Worm (Caenorhabditis elegans): Measurements from ENCODE around the gene clec-265.

Gene clec-265

ce11 chrX:3035972-3036379 is 4.4 kb downstream of the clec-265 start:
- peak; percentile 83 for TF ChIP-seq Y67H2A.10 (GFP tag; conservative IDR thresholded peaks at IDR 0.05)
- peak; percentile 87 for TF ChIP-seq tbx-9 (tag; optimal IDR thresholded peaks at IDR 0.05; ENCODE audit: borderline replicate concordance)
- TF ChIP-seq T26A5.8 (tag; optimal IDR thresholded peaks at IDR 0.05) = peak; percentile 97
- TF ChIP-seq ztf-18 (tag; optimal IDR thresholded peaks at IDR 0.05) = peak; percentile 84
- TF ChIP-seq die-1 (tag; optimal IDR thresholded peaks at IDR 0.05) = peak; percentile 98
- TF ChIP-seq nfya-2 (GFP tag; IDR thresholded peaks at IDR 0.05) = 0 out of 2 replicates have a peak, but pooled peaks have one; percentile 65
- peak; percentile 82 for TF ChIP-seq nhr-179 (tag; optimal IDR thresholded peaks at IDR 0.05)
- TF ChIP-seq Y79H2A.3 (GFP tag; conservative IDR thresholded peaks at IDR 0.05) = peak; percentile 83
- peak; percentile 84 for TF ChIP-seq snpc-1.1 (tag; optimal IDR thresholded peaks at IDR 0.05; ENCODE audit: insufficient read depth)
- TF ChIP-seq madf-6 (GFP tag; IDR thresholded peaks at IDR 0.05) = peak; percentile 82
- TF ChIP-seq hsf-1 (GFP tag; IDR thresholded peaks at IDR 0.05) = peak; percentile 68
- TF ChIP-seq xnd-1 (tag; optimal IDR thresholded peaks at IDR 0.05) = no peak
- TF ChIP-seq dox-1 (GFP tag; IDR thresholded peaks at IDR 0.05) = peak; percentile 96
- TF ChIP-seq ceh-79 (tag; optimal IDR thresholded peaks at IDR 0.05) = peak; percentile 98
- TF ChIP-seq him-1 (tag; optimal IDR thresholded peaks at IDR 0.05) = peak; percentile 100
- peak; percentile 95 for TF ChIP-seq rcor-1 (GFP tag; IDR thresholded peaks at IDR 0.05)
- no peak for TF ChIP-seq unc-62 (GFP tag; optimal IDR thresholded peaks at IDR 0.05)
- peak; percentile 77 for TF ChIP-seq hrde-1 (tag; optimal IDR thresholded peaks at IDR 0.05; ENCODE audit: borderline replicate concordance)
- TF ChIP-seq nfyb-1 (GFP tag; IDR thresholded peaks at IDR 0.05) = peak; percentile 98
- TF ChIP-seq attf-6 (GFP tag; IDR thresholded peaks at IDR 0.05) = peak; percentile 89
- peak; percentile 56 for TF ChIP-seq unc-130 (GFP tag; optimal IDR thresholded peaks at IDR 0.05)
- TF ChIP-seq bed-1 (GFP tag; IDR thresholded peaks at IDR 0.05) = peak; percentile 87; the same call in 1 of the 2 replicates
- peak; percentile 98 for TF ChIP-seq hmg-1.2 (GFP tag; IDR thresholded peaks at IDR 0.05)
- peak; percentile 74 for TF ChIP-seq egrh-3 (GFP tag; IDR thresholded peaks at IDR 0.05)
- peak; percentile 93 for TF ChIP-seq ztf-26 (tag; optimal IDR thresholded peaks at IDR 0.05)
- peak; percentile 94 for TF ChIP-seq athp-1 (tag; optimal IDR thresholded peaks at IDR 0.05)
- peak; percentile 94; the same call in 1 of the 2 replicates for TF ChIP-seq lag-1 (GFP tag; IDR thresholded peaks at IDR 0.05)
- peak; percentile 71 for TF ChIP-seq ztf-3 (GFP tag; optimal IDR thresholded peaks at IDR 0.05)
- TF ChIP-seq gei-17 (GFP tag; optimal IDR thresholded peaks at IDR 0.05) = peak; percentile 91
- peak; percentile 11 to 87 (median 72) for TF ChIP-seq lin-35 (GFP tag; optimal IDR thresholded peaks at IDR 0.05)
- TF ChIP-seq lin-26 (GFP tag; IDR thresholded peaks at IDR 0.05) = peak; percentile 98
- TF ChIP-seq K12H6.12 (tag; optimal IDR thresholded peaks at IDR 0.05) = peak; percentile 83
- peak; percentile 97 for TF ChIP-seq repo-1 (tag; optimal IDR thresholded peaks at IDR 0.05)
- TF ChIP-seq F39B2.1 (GFP tag; IDR thresholded peaks at IDR 0.05) = 0 out of 2 replicates have a peak, but pooled peaks have one; percentile 13
- TF ChIP-seq egl-18 (GFP tag; IDR thresholded peaks at IDR 0.05) = peak; percentile 93
- TF ChIP-seq F10E7.11 (tag; optimal IDR thresholded peaks at IDR 0.05) = peak; percentile 91
- peak; percentile 91 for TF ChIP-seq sea-2 (GFP tag; IDR thresholded peaks at IDR 0.05)
- peak; percentile 84 for TF ChIP-seq snpc-4 (GFP tag; optimal IDR thresholded peaks at IDR 0.05)
- peak in 3 of 4 experiments; percentile 86 to 90 (median 90) for TF ChIP-seq snpc-4 (tag; optimal IDR thresholded peaks at IDR 0.05)
- TF ChIP-seq attf-3 (GFP tag; conservative IDR thresholded peaks at IDR 0.05) = peak; percentile 71
- TF ChIP-seq lir-1 (GFP tag; conservative IDR thresholded peaks at IDR 0.05) = peak; percentile 90
- peak; percentile 97 for TF ChIP-seq egl-44 (GFP tag; IDR thresholded peaks at IDR 0.05)
- TF ChIP-seq T07F8.4 (tag; optimal IDR thresholded peaks at IDR 0.05) = peak; percentile 93
- TF ChIP-seq hmg-20 (GFP tag; IDR thresholded peaks at IDR 0.05) = peak; percentile 93
- peak; percentile 80 for TF ChIP-seq F57C9.4 (tag; optimal IDR thresholded peaks at IDR 0.05)
- peak; percentile 95 for TF ChIP-seq atf-7 (tag; optimal IDR thresholded peaks at IDR 0.05)
- peak; percentile 95 for TF ChIP-seq K11D2.4 (GFP tag; IDR thresholded peaks at IDR 0.05)
- peak; percentile 84 for TF ChIP-seq cebp-1 (GFP tag; IDR thresholded peaks at IDR 0.05)
- peak; percentile 91 for TF ChIP-seq cebp-1 (tag; optimal IDR thresholded peaks at IDR 0.05)

Measured in whole organism, young adult.